Worm (Caenorhabditis elegans) whole organism, young adult: ENCODE results near the gene hog-1.
A peak's percentile ranks its signal among the peaks of the same experiment; 100 is the strongest.

ENCODE experiments used
- B0019.2 ChIP-seq: fragments of 200-800 bp; sonication (Bioruptor generic); conservative IDR thresholded peaks from 2 replicates; pipeline ENCODE4 v1.3.6; 2022; ENCODE audit warnings: missing genetic modification reagents, missing genetic modification characterization, missing compliant biosample characterization
- B0336.3 ChIP-seq: fragments of 200-800 bp; sonication (Bioruptor generic); IDR thresholded peaks from 2 replicates; pipeline ENCODE4 v1.3.6; 2022; ENCODE audit warnings: missing genetic modification characterization, missing compliant biosample characterization
- D2030.7 ChIP-seq: fragments of 200-800 bp; sonication (Bioruptor generic); IDR thresholded peaks from 2 replicates; pipeline ENCODE4 v1.3.6; 2022; ENCODE audit warnings: missing genetic modification reagents, missing genetic modification characterization, missing compliant biosample characterization
- F10E7.11 ChIP-seq: sonication (generic microtip); optimal IDR thresholded peaks from 2 replicates; lab custom pipeline; 2017; ENCODE audit warnings: mild to moderate bottlenecking, missing genetic modification characterization, moderate library complexity, missing compliant biosample characterization
- F33H1.4 ChIP-seq: fragments of 200-800 bp; sonication (Bioruptor generic); IDR thresholded peaks from 2 replicates; pipeline ENCODE4 v1.3.6; 2022; ENCODE audit warnings: missing genetic modification reagents, missing genetic modification characterization, missing compliant biosample characterization
- K11D2.4 ChIP-seq: fragments of 200-800 bp; sonication (Bioruptor generic); IDR thresholded peaks from 2 replicates; pipeline ENCODE4 v1.3.6; 2022; ENCODE audit warnings: missing genetic modification reagents, missing genetic modification characterization, missing compliant biosample characterization
- Y53F4B.3 ChIP-seq: fragments of 200-800 bp; sonication (Bioruptor generic); IDR thresholded peaks from 2 replicates; pipeline ENCODE4 v1.3.6; 2022; ENCODE audit warnings: missing genetic modification reagents, missing genetic modification characterization, missing compliant biosample characterization
- Y95B8A.8 ChIP-seq: fragments of 200-800 bp; sonication (Bioruptor generic); IDR thresholded peaks from 2 replicates; pipeline ENCODE4 v1.3.6; 2022; ENCODE audit warnings: missing genetic modification reagents, missing genetic modification characterization, missing compliant biosample characterization
- atf-7 ChIP-seq: sonication (generic microtip); optimal IDR thresholded peaks from 2 replicates; lab custom pipeline; 2017; ENCODE audit warnings: mild to moderate bottlenecking, missing genetic modification characterization, missing compliant biosample characterization
- cebp-1 ChIP-seq, 2 experiments: fragments of 200-800 bp in 1 of 2; sonication (Bioruptor generic) in 1 of 2; sonication (generic microtip) in 1 of 2; IDR thresholded peaks in 1 of 2; optimal IDR thresholded peaks in 1 of 2; 2 replicates each; pipeline versions ENCODE4 v1.3.6 to Lab custom; 2017 to 2022; ENCODE audit warnings: missing compliant biosample characterization in 2 of 2, missing genetic modification characterization in 2 of 2, mild to moderate bottlenecking in 1 of 2, missing genetic modification reagents in 1 of 2, moderate library complexity in 1 of 2
- ceh-40 ChIP-seq: fragments of 200-800 bp; sonication (Bioruptor generic); IDR thresholded peaks from 2 replicates; pipeline ENCODE4 v1.3.6; 2022; ENCODE audit warnings: missing genetic modification characterization, missing compliant biosample characterization
- ceh-79 ChIP-seq: sonication (generic microtip); optimal IDR thresholded peaks from 2 replicates; lab custom pipeline; 2017; ENCODE audit warnings: mild to moderate bottlenecking, missing genetic modification characterization, missing compliant biosample characterization
- chd-7 ChIP-seq: sonication (generic microtip); optimal IDR thresholded peaks from 2 replicates; lab custom pipeline; 2016; ENCODE audit warnings: mild to moderate bottlenecking, missing genetic modification characterization, moderate library complexity, missing compliant biosample characterization
- fkh-3 ChIP-seq: sonication (generic microtip); optimal IDR thresholded peaks from 2 replicates; lab custom pipeline; 2016; ENCODE audit warnings: mild to moderate bottlenecking, missing genetic modification characterization, missing compliant biosample characterization
- gei-17 ChIP-seq: fragments of 200-800 bp; sonication (Bioruptor generic); optimal IDR thresholded peaks from 2 replicates; lab custom pipeline; 2018; ENCODE audit warnings: mild to moderate bottlenecking, missing genetic modification characterization, missing compliant biosample characterization
- him-1 ChIP-seq: sonication (generic microtip); optimal IDR thresholded peaks from 2 replicates; lab custom pipeline; 2016; ENCODE audit warnings: missing genotype, missing genetic modification reagents, missing genetic modification characterization, missing compliant biosample characterization
- hrde-1 ChIP-seq: sonication (generic microtip); optimal IDR thresholded peaks from 2 replicates; lab custom pipeline; 2016; ENCODE audit warnings: missing genetic modification characterization, mild to moderate bottlenecking, missing compliant biosample characterization, moderate library complexity, missing genotype, missing genetic modification reagents, borderline replicate concordance
- lag-1 ChIP-seq: fragments of 200-800 bp; sonication (Bioruptor generic); IDR thresholded peaks from 2 replicates; pipeline ENCODE4 v1.3.6; 2022; ENCODE audit warnings: missing genetic modification reagents, missing genetic modification characterization, missing compliant biosample characterization
- let-526 ChIP-seq: fragments of 200-800 bp; sonication (Bioruptor generic); IDR thresholded peaks from 2 replicates; pipeline ENCODE4 v1.3.6; 2022; ENCODE audit warnings: missing genetic modification reagents, missing genetic modification characterization, missing compliant biosample characterization
- let-607 ChIP-seq, 2 experiments: fragments of 200-800 bp in 1 of 2; sonication (Bioruptor generic) in 1 of 2; sonication (generic microtip) in 1 of 2; optimal IDR thresholded peaks; 2 replicates each; lab custom pipeline; 2016 to 2018; ENCODE audit warnings: mild to moderate bottlenecking in 2 of 2, missing compliant biosample characterization in 2 of 2, missing genetic modification characterization in 2 of 2, moderate library complexity in 2 of 2, missing genotype in 1 of 2
- lin-35 ChIP-seq, 3 experiments: fragments of 150-350 bp in 2 of 3; sonication (generic microtip) in 1 of 3; optimal IDR thresholded peaks; 2 replicates each; lab custom pipeline; 2014 to 2018; ENCODE audit warnings: missing biosample characterization in 3 of 3, missing genetic modification characterization in 3 of 3, missing genetic modification reagents in 3 of 3
- lin-40 ChIP-seq: sonication (generic microtip); optimal IDR thresholded peaks from 2 replicates; lab custom pipeline; 2016; ENCODE audit warnings: missing genetic modification characterization, mild to moderate bottlenecking, missing compliant biosample characterization, missing genotype, missing genetic modification reagents
- lsy-27 ChIP-seq: sonication (generic microtip); optimal IDR thresholded peaks from 2 replicates; lab custom pipeline; 2017; ENCODE audit warnings: missing genetic modification characterization, mild to moderate bottlenecking, missing compliant biosample characterization, antibody characterized with exemption, missing genotype, borderline replicate concordance; ENCODE audit not compliant: insufficient read depth
- madf-10 ChIP-seq: sonication (generic microtip); optimal IDR thresholded peaks from 2 replicates; lab custom pipeline; 2016; ENCODE audit warnings: mild to moderate bottlenecking, missing genetic modification characterization, missing compliant biosample characterization
- mes-4 ChIP-seq: sonication (generic microtip); optimal IDR thresholded peaks from 2 replicates; lab custom pipeline; 2016; ENCODE audit warnings: missing genotype, missing genetic modification characterization, missing compliant biosample characterization
- mxl-1 ChIP-seq: sonication (generic microtip); optimal IDR thresholded peaks from 2 replicates; lab custom pipeline; 2016; ENCODE audit warnings: missing genetic modification characterization, missing compliant biosample characterization
- nfya-1 ChIP-seq: sonication (generic microtip); optimal IDR thresholded peaks from 2 replicates; lab custom pipeline; 2017; ENCODE audit warnings: antibody characterized with exemption, missing compliant biosample characterization, missing genetic modification characterization, borderline replicate concordance; ENCODE audit not compliant: insufficient read depth
- nfyb-1 ChIP-seq: fragments of 200-800 bp; sonication (Bioruptor generic); IDR thresholded peaks from 2 replicates; pipeline ENCODE4 v1.3.6; 2022; ENCODE audit warnings: missing genetic modification reagents, missing genetic modification characterization, missing compliant biosample characterization
- nhr-27 ChIP-seq: fragments of 200-800 bp; sonication (Bioruptor generic); optimal IDR thresholded peaks from 2 replicates; lab custom pipeline; 2018; ENCODE audit warnings: mild to moderate bottlenecking, missing genetic modification characterization, moderate library complexity, missing compliant biosample characterization
- nhr-80 ChIP-seq: sonication (generic microtip); optimal IDR thresholded peaks from 2 replicates; lab custom pipeline; 2016; ENCODE audit warnings: missing genetic modification characterization, missing compliant biosample characterization
- rcor-1 ChIP-seq: fragments of 200-800 bp; sonication (Bioruptor generic); IDR thresholded peaks from 2 replicates; pipeline ENCODE4 v1.3.6; 2022; ENCODE audit warnings: missing genetic modification reagents, missing genetic modification characterization, missing compliant biosample characterization
- rpc-1 ChIP-seq, 2 experiments: fragments of 150-350 bp in 1 of 2; sonication (generic microtip) in 1 of 2; optimal IDR thresholded peaks; 2 replicates each; lab custom pipeline; 2014 to 2018; ENCODE audit warnings: missing biosample characterization in 1 of 2, missing genetic modification characterization in 1 of 2, missing genetic modification reagents in 1 of 2, missing genotype in 1 of 2
- sdz-38 ChIP-seq: sonication (generic microtip); optimal IDR thresholded peaks from 2 replicates; lab custom pipeline; 2016; ENCODE audit warnings: missing genotype, missing genetic modification characterization, missing compliant biosample characterization
- snpc-1.1 ChIP-seq: sonication (generic microtip); optimal IDR thresholded peaks from 2 replicates; lab custom pipeline; 2017; ENCODE audit warnings: missing genetic modification characterization, mild to moderate bottlenecking, missing compliant biosample characterization, antibody characterized with exemption, moderate library complexity, missing genotype, missing genetic modification reagents; ENCODE audit not compliant: insufficient read depth
- snpc-4 ChIP-seq, 5 experiments: fragments of 150-350 bp in 1 of 5; sonication (generic microtip) in 4 of 5; optimal IDR thresholded peaks; 2 replicates each; lab custom pipeline; 2014 to 2018; ENCODE audit warnings: missing genetic modification characterization in 5 of 5, missing biosample characterization in 3 of 5, antibody characterized with exemption in 2 of 5, mild to moderate bottlenecking in 2 of 5, missing compliant biosample characterization in 2 of 5, missing genotype in 2 of 5, moderate library complexity in 2 of 5, missing genetic modification reagents in 1 of 5
- somi-1 ChIP-seq: fragments of 200-800 bp; sonication (Bioruptor generic); optimal IDR thresholded peaks from 2 replicates; lab custom pipeline; 2018; ENCODE audit warnings: mild to moderate bottlenecking, missing genetic modification characterization, missing compliant biosample characterization
- sptf-2 ChIP-seq: fragments of 200-800 bp; sonication (Bioruptor generic); optimal IDR thresholded peaks from 2 replicates; lab custom pipeline; 2018; ENCODE audit warnings: mild to moderate bottlenecking, missing genetic modification characterization, missing compliant biosample characterization
- tlf-1 ChIP-seq: fragments of 200-800 bp; sonication (Bioruptor generic); optimal IDR thresholded peaks from 2 replicates; lab custom pipeline; 2018; ENCODE audit warnings: mild to moderate bottlenecking, missing genetic modification characterization, missing compliant biosample characterization
- unc-130 ChIP-seq: sonication (generic microtip); optimal IDR thresholded peaks from 2 replicates; lab custom pipeline; 2016; ENCODE audit warnings: missing genetic modification reagents, missing genetic modification characterization, missing compliant biosample characterization
- zim-3 ChIP-seq: sonication (generic microtip); optimal IDR thresholded peaks from 2 replicates; lab custom pipeline; 2017; ENCODE audit warnings: mild to moderate bottlenecking, missing genetic modification characterization, moderate library complexity, missing compliant biosample characterization
- ztf-25 ChIP-seq: fragments of 200-800 bp; sonication (Bioruptor generic); IDR thresholded peaks from 2 replicates; pipeline ENCODE4 v1.3.6; 2022; ENCODE audit warnings: missing genetic modification reagents, missing genetic modification characterization, missing compliant biosample characterization

Gene hog-1

ce11 chrX:5852113-5852512 is 1.9 kb downstream of the hog-1 start:
- no peak for TF ChIP-seq him-1
- TF ChIP-seq nhr-80: no peak
- TF ChIP-seq Y95B8A.8 (GFP tag; lab: Robert Waterston, UW): no peak
- TF ChIP-seq tlf-1 (GFP tag; lab: Kevin White, UChicago): no peak
- no peak for TF ChIP-seq lin-35 (GFP tag; optimal IDR thresholded peaks at IDR 0.05; lab: Kevin White, UChicago)
- TF ChIP-seq atf-7 (tag; lab: Kevin White, UChicago): no peak
- no peak for TF ChIP-seq F10E7.11
- TF ChIP-seq ztf-25: no peak
- no peak for TF ChIP-seq B0336.3 (GFP tag; lab: Robert Waterston, UW)
- no peak for TF ChIP-seq nhr-27 (tag; lab: Kevin White, UChicago)
- TF ChIP-seq cebp-1 (GFP tag; IDR thresholded peaks at IDR 0.05; lab: Robert Waterston, UW): no peak
- no peak for TF ChIP-seq cebp-1 (tag; optimal IDR thresholded peaks at IDR 0.05; lab: Kevin White, UChicago)
- TF ChIP-seq ceh-79 (tag; lab: Kevin White, UChicago): no peak
- no peak for TF ChIP-seq rcor-1 (GFP tag; lab: Robert Waterston, UW)
- TF ChIP-seq F33H1.4 (GFP tag; lab: Robert Waterston, UW): no peak

- TF ChIP-seq lin-40 (tag; lab: Kevin White, UChicago) (no peak), madf-10 (tag; lab: Kevin White, UChicago) (no peak), mes-4 (tag; lab: Kevin White, UChicago) (no peak), D2030.7 (GFP tag; lab: Robert Waterston, UW) (no peak), ceh-40 (no peak), atf-7 (tag; lab: Kevin White, UChicago) (no peak), let-526 (GFP tag; lab: Robert Waterston, UW) (no peak), fkh-3 (tag; lab: Kevin White, UChicago) (no peak), F33H1.4 (GFP tag; lab: Robert Waterston, UW) (no peak), nfyb-1 (no peak), lin-35 (GFP tag; optimal IDR thresholded peaks at IDR 0.05; lab: Kevin White, UChicago) (no peak)
Observed at ce11 chrX:5850472-5850871, 3.6 kb downstream of the hog-1 start.

- TF ChIP-seq hrde-1 (no peak), cebp-1 (GFP tag; IDR thresholded peaks at IDR 0.05; lab: Robert Waterston, UW) (no peak), cebp-1 (tag; optimal IDR thresholded peaks at IDR 0.05; lab: Kevin White, UChicago) (peak; percentile 4)
Observed at ce11 chrX:5848703-5849102, 5.4 kb downstream of the hog-1 start, which contains the start of gene atat-2. TSS of gene atat-2 (plus strand) at chrX:5849100.

- TF ChIP-seq sdz-38 (tag; lab: Kevin White, UChicago): no peak
- no peak for TF ChIP-seq somi-1
- no peak for TF ChIP-seq unc-130 (GFP tag; lab: Kevin White, UChicago)
- TF ChIP-seq lin-35 (GFP tag; optimal IDR thresholded peaks at IDR 0.05; lab: Kevin White, UChicago): peak in 1 of 3 experiments; percentile 41
- TF ChIP-seq snpc-1.1 (tag; lab: Kevin White, UChicago): no peak
- no peak for TF ChIP-seq mxl-1 (tag; lab: Kevin White, UChicago)
- no peak for TF ChIP-seq Y95B8A.8 (GFP tag; lab: Robert Waterston, UW)
- peak; percentile 19 for TF ChIP-seq chd-7 (tag; lab: Kevin White, UChicago)
- TF ChIP-seq zim-3 (tag; lab: Kevin White, UChicago): no peak
- TF ChIP-seq K11D2.4 (GFP tag; lab: Robert Waterston, UW): no peak
- TF ChIP-seq Y53F4B.3 (GFP tag; lab: Robert Waterston, UW): no peak
- TF ChIP-seq gei-17 (GFP tag; lab: Kevin White, UChicago): no peak
- no peak for TF ChIP-seq nfya-1 (tag; lab: Kevin White, UChicago)
- TF ChIP-seq sptf-2 (GFP tag; lab: Kevin White, UChicago): no peak
- no peak for TF ChIP-seq lag-1 (GFP tag; lab: Robert Waterston, UW)
- TF ChIP-seq rpc-1 (optimal IDR thresholded peaks at IDR 0.05; lab: Kevin White, UChicago): no peak
- TF ChIP-seq rpc-1 (tag; optimal IDR thresholded peaks at IDR 0.05; lab: Kevin White, UChicago): no peak
- TF ChIP-seq B0019.2 (GFP tag; lab: Robert Waterston, UW): no peak
- no peak for TF ChIP-seq lsy-27
- TF ChIP-seq let-607 (tag; optimal IDR thresholded peaks at IDR 0.05; lab: Kevin White, UChicago): no peak
- TF ChIP-seq nhr-27 (tag; lab: Kevin White, UChicago): no peak
- no peak for TF ChIP-seq snpc-4 (GFP tag; optimal IDR thresholded peaks at IDR 0.05; lab: Kevin White, UChicago)
- TF ChIP-seq snpc-4 (tag; optimal IDR thresholded peaks at IDR 0.05; lab: Kevin White, UChicago): no peak
Observed at ce11 chrX:5847268-5847667, 6.8 kb downstream of the hog-1 start.
